Worm (Caenorhabditis elegans) whole organism, mixed stage, embryonic: Measurements from ENCODE around the gene Y57A10A.8.
"Not testable (repeated sequence)": the region's sequence is repeated elsewhere in the genome, so short reads cannot be mapped to it uniquely, and the experiment has no call there.

ENCODE experiments used
- ceh-39 ChIP-seq: fragments of 150-350 bp; optimal IDR thresholded peaks from 2 replicates; lab custom pipeline; 2014; ENCODE audit warnings: missing biosample characterization, missing genetic modification characterization
- hlh-1 ChIP-seq: fragments of 150-350 bp; optimal IDR thresholded peaks from 2 replicates; lab custom pipeline; 2014; ENCODE audit warnings: missing biosample characterization, missing genetic modification reagents, missing genetic modification characterization
- lin-13 ChIP-seq: fragments of 150-350 bp; optimal IDR thresholded peaks from 2 replicates; lab custom pipeline; 2014; ENCODE audit warnings: missing biosample characterization, missing genetic modification characterization
- nhr-76 ChIP-seq: sonication (generic microtip); optimal IDR thresholded peaks from 2 replicates; lab custom pipeline; 2017; ENCODE audit warnings: missing biosample characterization, missing genetic modification characterization
- pha-4 ChIP-seq: fragments of 150-350 bp; optimal IDR thresholded peaks from 2 replicates; lab custom pipeline; 2018; ENCODE audit warnings: missing biosample characterization, missing genetic modification reagents, missing genetic modification characterization
- sptf-1 ChIP-seq: sonication (generic microtip); optimal IDR thresholded peaks from 2 replicates; lab custom pipeline; 2017; ENCODE audit warnings: mild to moderate bottlenecking, missing genetic modification characterization, moderate library complexity, missing compliant biosample characterization
- zip-8 ChIP-seq: fragments of 150-350 bp; optimal IDR thresholded peaks from 2 replicates; lab custom pipeline; 2014; ENCODE audit warnings: missing biosample characterization, missing genetic modification characterization

DNA sequence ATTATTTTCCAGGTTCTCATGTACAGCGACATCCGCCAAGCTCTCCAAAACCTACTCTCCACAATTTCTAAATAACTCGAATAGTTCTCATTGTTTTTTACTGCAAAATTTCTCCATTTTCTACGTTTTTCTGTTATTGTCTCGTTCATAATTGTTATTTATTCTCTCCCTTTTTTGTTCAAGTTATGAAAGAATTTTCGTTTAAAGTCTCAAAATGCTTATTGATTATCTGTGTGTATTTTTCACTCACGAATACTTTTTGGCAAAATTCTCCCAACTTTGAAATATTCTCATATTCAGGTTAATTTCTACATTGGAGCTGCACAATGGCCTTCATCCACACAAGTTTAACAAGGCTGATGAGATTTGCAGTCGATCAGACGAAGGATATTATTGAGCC is 10.5 kb upstream of the Y57A10A.8 start, which contains the start of gene Y57A10A.5:
- TF ChIP-seq pha-4 (tag; lab: Kevin White, UChicago); nhr-76 (tag; lab: Kevin White, UChicago); sptf-1; hlh-1 (tag; lab: Kevin White, UChicago); zip-8; lin-13 (tag; lab: Kevin White, UChicago); ceh-39 (tag; lab: Kevin White, UChicago): not testable (repeated sequence)
